Worm (Caenorhabditis elegans): ENCODE data around the gene fbxb-11.

ce11 chrII:1719153-1719552 lies 5.3 kb upstream of the fbxb-11 start, which contains the start of gene fbxb-48:
- TF ChIP-seq W03F9.2 (tag; optimal IDR thresholded peaks at IDR 0.05) = no peak
- no peak for TF ChIP-seq him-1 (tag; optimal IDR thresholded peaks at IDR 0.05)

All from whole organism, L4/young adult.